Fruit fly (Drosophila melanogaster) whole organism, pupa: Measurements from ENCODE around the gene CG32572.

Experiments used
- CG10348 ChIP-seq: fragments of 200-800 bp; sonication (Bioruptor generic); IDR thresholded peaks from 2 replicates; pipeline ENCODE4 v1.3.6; 2022; ENCODE audit warnings: missing biosample characterization, missing genetic modification characterization
- CG12605 ChIP-seq: fragments of 200-800 bp; sonication (Bioruptor generic); IDR thresholded peaks from 2 replicates; pipeline ENCODE4 v1.3.6; 2022; ENCODE audit warnings: missing biosample characterization, missing genetic modification characterization
- CG13204 ChIP-seq: fragments of 200-800 bp; sonication (Bioruptor generic); optimal IDR thresholded peaks from 2 replicates; lab custom pipeline; 2018; ENCODE audit warnings: missing biosample characterization, mild to moderate bottlenecking, missing genetic modification characterization, moderate library complexity
- CG14655 ChIP-seq: fragments of 200-800 bp; sonication (Bioruptor generic); optimal IDR thresholded peaks from 3 replicates; lab custom pipeline; 2017; ENCODE audit warnings: mild to moderate bottlenecking, missing biosample characterization, missing genetic modification reagents, missing genetic modification characterization
- CG15710 ChIP-seq: fragments of 200-800 bp; sonication (Bioruptor generic); optimal IDR thresholded peaks from 2 replicates; lab custom pipeline; 2018; ENCODE audit warnings: missing biosample characterization, mild to moderate bottlenecking, missing genetic modification characterization, moderate library complexity
- CG17806 ChIP-seq: fragments of 200-800 bp; sonication (Bioruptor generic); optimal IDR thresholded peaks from 2 replicates; lab custom pipeline; 2018; ENCODE audit warnings: missing biosample characterization, mild to moderate bottlenecking, missing genetic modification characterization, moderate library complexity
- CG32121 ChIP-seq: fragments of 200-800 bp; sonication (Bioruptor generic); IDR thresholded peaks from 2 replicates; pipeline ENCODE4 v1.3.6; 2022; ENCODE audit warnings: missing biosample characterization, missing genetic modification characterization
- CG34367 ChIP-seq: fragments of 200-800 bp; sonication (Bioruptor generic); optimal IDR thresholded peaks from 2 replicates; lab custom pipeline; 2018; ENCODE audit warnings: missing biosample characterization, mild to moderate bottlenecking, missing genetic modification characterization
- CG4496 ChIP-seq: fragments of 200-800 bp; sonication (Bioruptor generic); IDR thresholded peaks from 3 replicates; pipeline ENCODE4 v1.3.6; 2022; ENCODE audit warnings: missing biosample characterization, missing genetic modification characterization
- CG8159 ChIP-seq: fragments of 200-800 bp; sonication (Bioruptor generic); optimal IDR thresholded peaks from 3 replicates; lab custom pipeline; 2018; ENCODE audit warnings: missing biosample characterization, mild to moderate bottlenecking, missing genetic modification characterization, moderate library complexity
- CG8301 ChIP-seq: fragments of 200-800 bp; sonication (Bioruptor generic); optimal IDR thresholded peaks from 2 replicates; lab custom pipeline; 2018; ENCODE audit warnings: missing biosample characterization, mild to moderate bottlenecking, missing genetic modification characterization
- CG9948 ChIP-seq: fragments of 200-800 bp; sonication (Bioruptor generic); optimal IDR thresholded peaks from 2 replicates; lab custom pipeline; 2018; ENCODE audit warnings: missing biosample characterization, mild to moderate bottlenecking, missing genetic modification characterization, moderate library complexity
- D1 ChIP-seq: fragments of 200-800 bp; sonication (Bioruptor generic); optimal IDR thresholded peaks from 2 replicates; lab custom pipeline; 2018; ENCODE audit warnings: missing biosample characterization, mild to moderate bottlenecking, missing genetic modification characterization, moderate library complexity
- EcR ChIP-seq: fragments of 200-800 bp; sonication (Bioruptor generic); optimal IDR thresholded peaks from 3 replicates; lab custom pipeline; 2019; ENCODE audit warnings: missing biosample characterization, missing genetic modification characterization, mild to moderate bottlenecking, moderate library complexity, missing genetic modification reagents
- Ets98B ChIP-seq: fragments of 200-800 bp; sonication (Bioruptor generic); IDR thresholded peaks from 2 replicates; pipeline ENCODE4 v1.3.6; 2022; ENCODE audit warnings: missing biosample characterization, missing genetic modification characterization
- Pif1A ChIP-seq: fragments of 200-800 bp; sonication (Bioruptor generic); optimal IDR thresholded peaks from 3 replicates; lab custom pipeline; 2016; ENCODE audit warnings: missing biosample characterization, missing genetic modification characterization
- Pif1B ChIP-seq: fragments of 200-800 bp; sonication (Bioruptor generic); optimal IDR thresholded peaks from 3 replicates; lab custom pipeline; 2016; ENCODE audit warnings: missing biosample characterization, missing genetic modification characterization
- Snoo ChIP-seq: fragments of 200-800 bp; sonication (Bioruptor generic); optimal IDR thresholded peaks from 3 replicates; lab custom pipeline; 2017; ENCODE audit warnings: missing biosample characterization, mild to moderate bottlenecking, missing genetic modification characterization, inconsistent platforms
- fd96Ca ChIP-seq: fragments of 200-800 bp; sonication (Bioruptor generic); IDR thresholded peaks from 3 replicates; pipeline ENCODE4 v1.3.6; 2022; ENCODE audit warnings: missing biosample characterization, missing genetic modification characterization
- gl ChIP-seq: fragments of 200-800 bp; sonication (Bioruptor generic); optimal IDR thresholded peaks from 2 replicates; lab custom pipeline; 2018; ENCODE audit warnings: missing biosample characterization, mild to moderate bottlenecking, missing genetic modification characterization
- rn ChIP-seq: fragments of 200-800 bp; sonication (Bioruptor generic); IDR thresholded peaks from 2 replicates; pipeline ENCODE4 v1.3.6; 2022; ENCODE audit warnings: missing biosample characterization, missing genetic modification characterization

CG32572 gene

DNA sequence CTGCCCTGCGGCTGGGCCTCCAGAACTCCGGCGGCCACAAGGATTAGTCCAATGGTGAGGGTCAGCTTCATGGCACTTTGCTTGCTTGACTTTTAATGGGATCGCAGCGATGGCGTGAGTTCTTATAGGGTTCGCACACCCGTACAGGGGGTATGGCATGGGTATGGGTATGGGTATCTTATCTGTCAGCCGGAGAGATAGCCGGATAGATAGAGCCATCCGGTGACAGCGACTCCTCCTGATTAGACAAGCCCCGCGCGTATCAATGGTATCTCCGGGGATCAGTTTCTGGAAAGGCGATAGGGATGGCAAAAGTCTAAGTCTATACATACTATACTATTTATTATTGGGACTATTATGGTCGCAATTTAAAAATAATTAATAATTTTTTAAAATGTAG is 14.2 kb upstream of the CG32572 start, which contains the start of gene CG9672:
Gene CG9672 (minus strand): TSS at position 101 of the 400 bp plus-strand sequence.
- TF ChIP-seq gl (no peak), Ets98B (no peak), CG15710 (no peak), CG8301 (tag; lab: Kevin White, UChicago) (no peak), Pif1B (no peak), CG13204 (no peak), fd96Ca (GFP tag; lab: Robert Waterston, UW) (no peak)

- TF ChIP-seq fd96Ca (GFP tag; lab: Robert Waterston, UW) (no peak), CG12605 (GFP tag; lab: Robert Waterston, UW) (no peak), EcR (GFP tag; lab: Kevin White, UChicago) (no peak), CG14655 (GFP tag; lab: Kevin White, UChicago) (no peak), CG15710 (no peak), Pif1A (GFP tag; lab: Kevin White, UChicago) (no peak), Snoo (tag; lab: Kevin White, UChicago) (no peak), CG4496 (GFP tag; lab: Robert Waterston, UW) (no peak), CG8301 (tag; lab: Kevin White, UChicago) (no peak), gl (no peak), CG32121 (no peak), CG13204 (no peak), CG8159 (tag; lab: Kevin White, UChicago) (no peak), Ets98B (no peak), rn (no peak), CG34367 (tag; lab: Kevin White, UChicago) (no peak), D1 (tag; lab: Kevin White, UChicago) (no peak), CG9948 (tag; lab: Kevin White, UChicago) (no peak), Pif1B (no peak), CG17806 (tag; lab: Kevin White, UChicago) (no peak)
These were observed 10.0 kb upstream of the CG32572 start, which contains the start of gene CG13008 for dm6 chrX:16711003-16711402. Gene CG13008 (plus strand): TSS chrX:16711303.

- no peak for TF ChIP-seq CG13204
- no peak for TF ChIP-seq CG10348
- TF ChIP-seq CG8159 (tag; lab: Kevin White, UChicago): no peak
- TF ChIP-seq CG32121: no peak
- TF ChIP-seq CG34367 (tag; lab: Kevin White, UChicago): no peak
- TF ChIP-seq Ets98B: no peak
- TF ChIP-seq rn: no peak
- TF ChIP-seq D1 (tag; lab: Kevin White, UChicago): no peak
- no peak for TF ChIP-seq CG15710
- TF ChIP-seq CG12605 (GFP tag; lab: Robert Waterston, UW): no peak
- TF ChIP-seq EcR (GFP tag; lab: Kevin White, UChicago): no peak
- TF ChIP-seq CG17806 (tag; lab: Kevin White, UChicago): no peak
- TF ChIP-seq Pif1B: no peak
- TF ChIP-seq CG9948 (tag; lab: Kevin White, UChicago): no peak
These were observed 4.3 kb upstream of the CG32572 start for dm6 chrX:16716649-16717048.

dm6 chrX:16718169-16718723 is 2.7 kb upstream of the CG32572 start:
- TF ChIP-seq rn: no peak
- TF ChIP-seq CG12605 (GFP tag; lab: Robert Waterston, UW): no peak
- TF ChIP-seq CG8301 (tag; lab: Kevin White, UChicago): no peak
- TF ChIP-seq CG9948 (tag; lab: Kevin White, UChicago): no peak
- TF ChIP-seq CG32121: no peak

dm6 chrX:16723203-16724173 is 2.5 kb downstream of the CG32572 start:
- TF ChIP-seq rn (peak; percentile 8; the same call in 1 of the 2 replicates), EcR (GFP tag; lab: Kevin White, UChicago) (peak; percentile 70), CG14655 (GFP tag; lab: Kevin White, UChicago) (peak; percentile 53), CG8159 (tag; lab: Kevin White, UChicago) (peak; percentile 64), CG34367 (tag; lab: Kevin White, UChicago) (peak; percentile 81), CG12605 (GFP tag; lab: Robert Waterston, UW) (peak; percentile 31; the same call in 1 of the 2 replicates), gl (peak; percentile 92), CG9948 (tag; lab: Kevin White, UChicago) (peak; percentile 68), Pif1B (no peak), D1 (tag; lab: Kevin White, UChicago) (no peak), CG32121 (peak; percentile 67), CG17806 (tag; lab: Kevin White, UChicago) (peak; percentile 60), Ets98B (peak; percentile 43; the same call in 1 of the 2 replicates), fd96Ca (GFP tag; lab: Robert Waterston, UW) (0 out of 3 replicates have a peak, but pooled peaks have one; percentile 42), CG13204 (peak; percentile 82), Pif1A (GFP tag; lab: Kevin White, UChicago) (no peak), CG15710 (peak; percentile 51), Snoo (tag; lab: Kevin White, UChicago) (peak; percentile 65), CG10348 (peak; percentile 22; the same call in 1 of the 2 replicates), CG4496 (GFP tag; lab: Robert Waterston, UW) (peak; percentile 57), CG8301 (tag; lab: Kevin White, UChicago) (peak; percentile 46)
